Fruit fly (Drosophila melanogaster) S2 (cell line): ENCODE results near the gene Or35a.

Experiments used
- CG8478 ChIP-seq: fragments of >200 bp; optimal IDR thresholded peaks from 2 replicates; lab custom pipeline; 2018
- CTCF ChIP-seq, 2 experiments: fragments of >200 bp; optimal IDR thresholded peaks; 2 replicates each; lab custom pipeline; 2018

- no peak for TF ChIP-seq CG8478 (lab: Kevin White, UChicago)
- no peak for TF ChIP-seq CTCF (optimal IDR thresholded peaks at IDR 0.05; lab: Kevin White, UChicago)
These were observed 18.3 kb upstream of the Or35a start for dm6 chr2L:15641668-15642067.
